Fruit fly (Drosophila melanogaster): Measurements from ENCODE around the gene CG9922.

CG9922 gene

dm6 chr3R:14016758-14017406, 19.3 kb downstream of the CG9922 start (continued):
- TF ChIP-seq prd (optimal IDR thresholded peaks at IDR 0.05) (no peak), prd (GFP tag; IDR thresholded peaks at IDR 0.05) (peak; percentile 29; the same call in 1 of the 3 replicates), HmgD (GFP tag; optimal IDR thresholded peaks at IDR 0.05) (no peak), Gug (GFP tag; IDR thresholded peaks at IDR 0.05) (peak; percentile 54; the same call in 1 of the 4 replicates), slou (GFP tag; optimal IDR thresholded peaks at IDR 0.05) (no peak), Dfd (GFP tag; optimal IDR thresholded peaks at IDR 0.05) (no peak), Ada2b (GFP tag; IDR thresholded peaks at IDR 0.05) (peak; percentile 43), CG4820 (GFP tag; optimal IDR thresholded peaks at IDR 0.05) (peak; percentile 44), PHDP (tag; optimal IDR thresholded peaks at IDR 0.05) (peak; percentile 41), ci (GFP tag; IDR thresholded peaks at IDR 0.05) (peak; percentile 80), bab2 (GFP tag; optimal IDR thresholded peaks at IDR 0.05) (peak; percentile 64), Mes4 (GFP tag; optimal IDR thresholded peaks at IDR 0.05) (peak; percentile 43), CG18599 (GFP tag; optimal IDR thresholded peaks at IDR 0.05) (peak; percentile 66), Scr (GFP tag; IDR thresholded peaks at IDR 0.05; ENCODE audit: partially characterized antibody) (no peak), CG10462 (GFP tag; optimal IDR thresholded peaks at IDR 0.05) (peak; percentile 30), Bgb (GFP tag; IDR thresholded peaks at IDR 0.05; ENCODE audit: partially characterized antibody) (no peak), Nf-YC (tag; optimal IDR thresholded peaks at IDR 0.05) (peak; percentile 43), hbn (GFP tag; IDR thresholded peaks at IDR 0.05; ENCODE audit: partially characterized antibody) (no peak), Fer3 (tag; optimal IDR thresholded peaks at IDR 0.05) (peak; percentile 37), Tbp (GFP tag; optimal IDR thresholded peaks at IDR 0.05) (no peak), CG15011 (GFP tag; optimal IDR thresholded peaks at IDR 0.05) (peak; percentile 19), wdn (GFP tag; IDR thresholded peaks at IDR 0.05) (no peak), CG8281 (tag; optimal IDR thresholded peaks at IDR 0.05) (peak; percentile 41), sna (GFP tag; IDR thresholded peaks at IDR 0.05; ENCODE audit: partially characterized antibody) (no peak), Lim3 (GFP tag; IDR thresholded peaks at IDR 0.05) (no peak), CG2116 (GFP tag; optimal IDR thresholded peaks at IDR 0.05) (peak; percentile 0), ewg (GFP tag; optimal IDR thresholded peaks at IDR 0.05) (peak; percentile 34), lmd (GFP tag; IDR thresholded peaks at IDR 0.05) (peak; percentile 51; the same call in 1 of the 2 replicates), CG30020 (tag; optimal IDR thresholded peaks at IDR 0.05) (no peak), hb (GFP tag; IDR thresholded peaks at IDR 0.05; ENCODE audit: partially characterized antibody) (no peak), gcm2 (GFP tag; optimal IDR thresholded peaks at IDR 0.05) (no peak), Myb (GFP tag; optimal IDR thresholded peaks at IDR 0.05) (peak; percentile 38), gce (GFP tag; IDR thresholded peaks at IDR 0.05) (peak; percentile 33; the same call in 1 of the 3 replicates), CG7928 (GFP tag; optimal IDR thresholded peaks at IDR 0.05) (no peak), otp (GFP tag; IDR thresholded peaks at IDR 0.05) (no peak; the same call in 2 of the 3 replicates), CG10267 (tag; optimal IDR thresholded peaks at IDR 0.05) (peak; percentile 18), Sin3A (optimal IDR thresholded peaks at IDR 0.05) (no peak), Awh (GFP tag; IDR thresholded peaks at IDR 0.05) (no peak; the same call in 1 of the 2 replicates), chinmo (GFP tag; IDR thresholded peaks at IDR 0.05; ENCODE audit: partially characterized antibody) (0 out of 4 replicates have a peak, but pooled peaks have one; percentile 55), Nf-YB (GFP tag; optimal IDR thresholded peaks at IDR 0.05) (no peak), kah (GFP tag; optimal IDR thresholded peaks at IDR 0.05) (peak; percentile 38), HLH54F (GFP tag; optimal IDR thresholded peaks at IDR 0.05) (peak; percentile 33), CG9437 (GFP tag; optimal IDR thresholded peaks at IDR 0.05) (no peak), CG9727 (GFP tag; optimal IDR thresholded peaks at IDR 0.05) (peak; percentile 61), CG4854 (GFP tag; optimal IDR thresholded peaks at IDR 0.05) (peak; percentile 29), GATAe (GFP tag; conservative IDR thresholded peaks at IDR 0.05) (no peak), Ssrp (tag; optimal IDR thresholded peaks at IDR 0.05) (peak; percentile 17), row (GFP tag; IDR thresholded peaks at IDR 0.05) (peak; percentile 71), H2.0 (GFP tag; IDR thresholded peaks at IDR 0.05) (peak; percentile 54; the same call in 1 of the 2 replicates), CrebB (tag; optimal IDR thresholded peaks at IDR 0.05) (no peak)
